Worm (Caenorhabditis elegans) whole organism, L3 larva: ENCODE results near the gene K08F9.4.

Source experiments
- ceh-82 ChIP-seq: fragments of 150-350 bp; optimal IDR thresholded peaks from 2 replicates; lab custom pipeline; 2014; ENCODE audit warnings: missing biosample characterization, missing genetic modification characterization
- daf-12 ChIP-seq: fragments of 150-350 bp; optimal IDR thresholded peaks from 2 replicates; lab custom pipeline; 2014; ENCODE audit warnings: missing biosample characterization, missing genetic modification reagents, missing genetic modification characterization
- elt-3 ChIP-seq, 3 experiments: fragments of 150-350 bp in 1 of 3; sonication (generic microtip) in 2 of 3; optimal IDR thresholded peaks; 2 replicates in 2 of 3; 4 replicates in 1 of 3; lab custom pipeline; 2014 to 2017; ENCODE audit warnings: missing biosample characterization in 3 of 3, missing genetic modification characterization in 3 of 3
- nhr-23 ChIP-seq: fragments of 150-350 bp; optimal IDR thresholded peaks from 2 replicates; lab custom pipeline; 2014; ENCODE audit warnings: missing biosample characterization, missing genetic modification reagents, missing genetic modification characterization
- nhr-67 ChIP-seq: fragments of 150-350 bp; optimal IDR thresholded peaks from 2 replicates; lab custom pipeline; 2014; ENCODE audit warnings: missing biosample characterization, missing genetic modification characterization
- skn-1 ChIP-seq: fragments of 150-350 bp; optimal IDR thresholded peaks from 2 replicates; lab custom pipeline; 2014; ENCODE audit warnings: missing biosample characterization, missing genetic modification characterization
- zag-1 ChIP-seq: fragments of 150-350 bp; optimal IDR thresholded peaks from 2 replicates; lab custom pipeline; 2014; ENCODE audit warnings: missing biosample characterization, missing genetic modification characterization

ce11 chrV:15156504-15156903 lies 12.7 kb downstream of the K08F9.4 start:
- no peak for TF ChIP-seq daf-12 (tag; lab: Kevin White, UChicago)
- no peak for TF ChIP-seq nhr-67 (tag; lab: Kevin White, UChicago)
- TF ChIP-seq elt-3 (tag; optimal IDR thresholded peaks at IDR 0.05; lab: Kevin White, UChicago): no peak
- TF ChIP-seq ceh-82 (tag; lab: Kevin White, UChicago): no peak
- no peak for TF ChIP-seq nhr-23 (tag; lab: Kevin White, UChicago)
- no peak for TF ChIP-seq skn-1 (tag; lab: Kevin White, UChicago)
- no peak for TF ChIP-seq zag-1 (tag; lab: Kevin White, UChicago)
